Fruit fly (Drosophila melanogaster) Kc167 (cell line): Measurements from ENCODE around the gene CG43060.
"Not testable (repeated sequence)": the region's sequence is repeated elsewhere in the genome, so short reads cannot be mapped to it uniquely, and the experiment has no call there.

Experiments used
- Myc ChIP-seq: fragments of >200 bp; optimal IDR thresholded peaks from 2 replicates; lab custom pipeline; 2017; ENCODE audit warnings: missing external identifiers
- Sin3A ChIP-seq: fragments of >200 bp; optimal IDR thresholded peaks from 2 replicates; lab custom pipeline; 2018; ENCODE audit warnings: missing external identifiers
- h ChIP-seq: fragments of >200 bp; optimal IDR thresholded peaks from 3 replicates; lab custom pipeline; 2018; ENCODE audit warnings: missing external identifiers
- insv ChIP-seq: fragments of >200 bp; optimal IDR thresholded peaks from 3 replicates; lab custom pipeline; 2018; ENCODE audit warnings: missing external identifiers
- psq ChIP-seq: fragments of >200 bp; optimal IDR thresholded peaks from 2 replicates; lab custom pipeline; 2017; ENCODE audit warnings: missing external identifiers
- ttk ChIP-seq: sonication (Bioruptor generic); optimal IDR thresholded peaks from 2 replicates; lab custom pipeline; 2017; ENCODE audit warnings: missing external identifiers

Gene CG43060

DNA sequence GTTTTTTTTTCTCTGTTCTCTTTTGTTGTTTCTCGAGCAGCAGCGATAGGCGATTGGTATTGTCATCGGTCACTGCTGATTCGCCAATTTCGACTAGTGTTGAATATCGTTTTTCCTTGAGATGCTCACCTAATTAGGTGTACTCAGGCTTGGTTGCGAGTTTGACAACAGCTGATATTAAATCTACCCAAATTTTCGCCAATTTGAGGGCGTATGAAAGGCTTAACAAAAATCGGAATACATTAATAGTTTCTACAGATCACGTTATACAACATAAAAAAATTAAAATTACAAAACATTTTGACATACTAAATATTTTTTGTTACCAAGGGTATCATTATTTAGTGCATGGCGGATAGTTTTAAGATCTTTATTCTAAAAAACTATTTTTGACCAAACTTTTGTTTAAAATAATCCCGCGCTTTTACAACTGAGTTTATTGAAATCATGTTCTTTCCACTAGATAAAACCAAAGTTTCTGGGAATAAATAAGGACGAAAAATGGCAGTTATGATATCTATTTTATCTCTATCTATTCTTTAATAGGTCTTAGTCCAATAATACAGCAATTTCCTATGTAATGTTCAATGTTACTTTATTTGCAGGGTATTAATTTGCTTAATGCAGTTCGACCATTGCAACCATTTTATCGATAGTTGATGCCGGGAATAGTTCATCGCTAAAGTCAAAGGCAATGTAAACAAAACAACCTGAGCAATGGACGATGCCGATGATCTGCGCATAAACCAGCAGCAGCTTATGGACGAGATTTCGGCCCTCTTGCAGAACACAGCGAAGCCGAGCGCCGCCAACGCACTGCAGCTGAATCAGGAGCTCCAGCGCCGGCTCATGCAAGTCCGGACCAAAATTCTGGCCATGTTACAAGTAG lies 27.7 kb upstream of the CG43060 start, which contains the start of the genes CG10435 and Pbp95:
CG10435 (minus strand) TSS at position 81 of the 889 bp plus-strand sequence.
Pbp95 (plus strand) TSS at position 671 of the 889 bp plus-strand sequence.
- TF ChIP-seq h (lab: Kevin White, UChicago) = no peak
- no peak for TF ChIP-seq ttk (lab: Kevin White, UChicago)
- no peak for TF ChIP-seq psq
- TF ChIP-seq Myc (lab: Kevin White, UChicago) = no peak
- TF ChIP-seq Sin3A (lab: Kevin White, UChicago) = no peak
- no peak for TF ChIP-seq insv

DNA sequence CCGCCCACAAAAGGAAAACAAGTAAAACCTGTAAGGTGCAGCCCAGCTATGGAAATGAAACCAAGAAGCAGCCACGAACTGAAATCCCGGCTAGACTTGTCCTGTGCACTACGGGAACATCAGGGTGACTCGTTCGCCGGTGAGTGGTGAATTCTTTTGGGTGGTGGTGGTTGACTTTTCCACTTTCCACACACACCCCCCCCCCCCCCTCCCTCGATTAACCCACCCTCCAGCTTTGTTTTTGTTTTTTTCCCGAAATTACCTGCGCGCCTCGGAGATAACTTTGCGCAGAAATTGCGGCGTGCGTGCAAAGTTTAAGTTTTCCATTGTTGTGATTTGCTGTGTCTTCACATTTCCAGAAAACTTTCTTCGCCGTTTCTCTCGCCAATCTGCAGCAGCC lies 14.5 kb upstream of the CG43060 start:
- TF ChIP-seq h (lab: Kevin White, UChicago) (no peak), Myc (lab: Kevin White, UChicago) (no peak), psq (no peak), ttk (lab: Kevin White, UChicago) (no peak), insv (no peak), Sin3A (lab: Kevin White, UChicago) (no peak)

DNA sequence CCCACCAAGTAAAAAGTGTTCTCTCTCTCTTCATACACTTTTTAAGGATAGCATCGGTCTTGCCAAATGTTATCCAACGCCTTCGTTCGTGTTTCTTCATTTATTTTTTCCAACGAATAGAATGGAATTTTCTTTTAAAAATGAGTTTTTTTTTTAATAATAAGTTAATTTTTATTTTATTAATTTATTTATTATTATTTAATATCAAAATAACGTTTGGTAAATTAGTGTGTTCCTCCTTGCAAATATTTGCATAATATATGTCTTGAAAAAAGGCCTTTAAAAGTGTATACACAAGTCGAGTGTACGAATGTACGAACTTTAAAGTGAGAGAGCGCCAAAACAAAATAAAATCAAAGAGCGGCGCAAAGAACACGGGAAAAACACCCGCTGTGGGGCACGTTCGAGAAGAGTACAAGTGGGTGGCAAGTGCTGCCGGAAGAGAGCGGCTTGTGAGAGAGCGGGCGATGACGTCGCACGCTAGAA lies 13.8 kb upstream of the CG43060 start:
- TF ChIP-seq psq = no peak
- TF ChIP-seq Sin3A (lab: Kevin White, UChicago) = no peak
- no peak for TF ChIP-seq ttk (lab: Kevin White, UChicago)
- no peak for TF ChIP-seq insv
- TF ChIP-seq h (lab: Kevin White, UChicago) = no peak
- no peak for TF ChIP-seq Myc (lab: Kevin White, UChicago)

dm6 chr3R:8029496-8030013 lies 11.5 kb upstream of the CG43060 start, which contains the start of gene ImpE3:
Gene ImpE3, minus strand, starts transcription at chr3R:8029546.
- TF ChIP-seq ttk (lab: Kevin White, UChicago) (no peak), insv (no peak), psq (no peak), Sin3A (lab: Kevin White, UChicago) (no peak), Myc (lab: Kevin White, UChicago) (no peak), h (lab: Kevin White, UChicago) (no peak)

DNA sequence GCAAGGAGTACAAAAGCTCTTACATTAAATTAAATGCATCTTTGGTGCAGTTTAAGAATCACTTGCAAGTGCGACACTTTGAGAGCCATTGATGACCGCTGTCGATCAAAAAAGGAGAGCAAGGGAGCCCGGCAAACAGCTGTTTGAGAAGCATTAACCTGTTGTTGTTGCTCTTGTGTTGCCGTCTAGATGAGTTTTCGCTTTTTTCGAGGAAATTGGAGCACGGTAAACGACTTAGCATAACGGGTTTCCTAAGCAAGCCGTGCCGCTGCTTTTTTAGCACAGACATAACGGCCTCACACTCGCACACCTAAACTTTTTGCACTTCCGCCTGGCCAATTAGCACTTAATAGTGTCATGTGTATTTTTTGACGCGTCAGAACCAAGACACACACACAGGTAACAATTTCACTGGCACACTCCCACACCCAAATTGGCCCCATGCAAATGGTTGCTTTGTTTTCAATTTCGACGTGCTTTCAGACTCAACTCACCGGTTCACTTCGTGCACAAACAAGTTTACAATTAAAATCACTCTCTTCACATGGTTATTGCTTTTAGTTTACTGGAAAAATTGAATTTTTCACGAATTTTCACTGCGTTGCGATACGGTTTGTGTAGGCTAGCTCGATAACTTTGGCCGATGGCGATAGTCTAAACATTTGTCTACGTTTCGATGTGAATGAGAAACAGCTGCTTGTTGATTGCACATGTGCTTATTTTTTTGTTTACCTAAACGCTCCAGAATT lies 10.7 kb upstream of the CG43060 start, which contains the start of the genes CG10903 and CG2747:
CG10903 (plus strand) TSS at position 261 of the 749 bp plus-strand sequence.
CG2747 (minus strand) TSS at position 640 of the 749 bp plus-strand sequence.
- no peak for TF ChIP-seq ttk (lab: Kevin White, UChicago)
- no peak for TF ChIP-seq Sin3A (lab: Kevin White, UChicago)
- no peak for TF ChIP-seq insv
- no peak for TF ChIP-seq Myc (lab: Kevin White, UChicago)
- TF ChIP-seq psq = no peak
- no peak for TF ChIP-seq h (lab: Kevin White, UChicago)

DNA sequence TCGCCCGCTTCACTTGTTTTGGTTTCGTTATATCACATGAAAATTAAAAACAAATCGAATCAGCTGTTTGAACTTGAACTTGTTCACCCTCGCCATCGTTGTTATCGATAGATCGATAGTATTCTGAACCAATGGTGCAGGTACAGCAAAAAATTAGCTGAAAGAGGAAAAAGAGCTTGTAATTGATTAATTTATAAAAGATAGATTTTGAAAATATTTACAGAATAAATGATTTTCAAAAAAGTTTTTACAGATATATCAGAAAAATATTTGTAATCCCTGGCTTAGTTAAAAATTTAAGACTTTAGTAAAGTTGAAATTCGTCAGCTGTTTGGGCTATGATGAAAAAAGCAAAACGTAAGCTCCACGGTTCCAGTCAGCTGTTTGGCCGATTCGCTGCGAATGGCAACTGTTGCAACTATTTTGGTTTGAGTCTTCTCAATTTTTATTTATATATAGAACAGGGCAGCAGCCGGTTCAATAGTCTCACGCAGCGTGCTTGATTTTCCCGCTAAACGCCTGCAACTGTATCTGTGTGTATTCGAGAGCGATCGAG lies 8.0 kb upstream of the CG43060 start, which contains the start of the genes CG11035 and unc-45:
CG11035 (minus strand) TSS at position 87 of the 556 bp plus-strand sequence.
unc-45 (plus strand) TSS at position 379 of the 556 bp plus-strand sequence.
- TF ChIP-seq Sin3A (lab: Kevin White, UChicago) = no peak
- TF ChIP-seq insv = no peak
- TF ChIP-seq Myc (lab: Kevin White, UChicago) = no peak
- TF ChIP-seq ttk (lab: Kevin White, UChicago) = no peak

DNA sequence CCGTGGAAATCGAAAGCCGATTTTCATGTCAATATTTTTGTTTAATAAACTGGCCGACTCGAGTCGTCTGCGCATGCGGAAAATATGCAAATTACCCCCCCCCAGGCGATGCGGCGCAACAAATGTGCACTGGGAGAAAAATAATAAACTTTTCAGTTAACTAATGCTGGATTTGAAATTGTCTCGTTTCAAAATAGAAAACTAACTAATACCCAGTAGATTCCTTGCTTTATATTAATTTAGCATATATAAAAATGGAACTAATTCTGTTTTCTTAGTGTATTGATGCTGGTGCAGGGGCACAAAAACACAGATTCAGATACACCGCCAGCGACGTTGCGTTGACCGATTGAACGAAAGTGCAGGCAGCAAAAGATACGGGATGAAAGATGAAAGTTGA lies 3.1 kb upstream of the CG43060 start:
- TF ChIP-seq Sin3A (lab: Kevin White, UChicago) (no peak), Myc (lab: Kevin White, UChicago) (no peak), psq (no peak), ttk (lab: Kevin White, UChicago) (no peak), insv (no peak), h (lab: Kevin White, UChicago) (no peak)

dm6 chr3R:8038927-8039326 lies 2.1 kb upstream of the CG43060 start:
- no peak for TF ChIP-seq ttk (lab: Kevin White, UChicago)
- TF ChIP-seq Myc (lab: Kevin White, UChicago) = no peak
- TF ChIP-seq h (lab: Kevin White, UChicago) = no peak
- TF ChIP-seq psq = no peak
- TF ChIP-seq Sin3A (lab: Kevin White, UChicago) = no peak
- TF ChIP-seq insv = no peak

DNA sequence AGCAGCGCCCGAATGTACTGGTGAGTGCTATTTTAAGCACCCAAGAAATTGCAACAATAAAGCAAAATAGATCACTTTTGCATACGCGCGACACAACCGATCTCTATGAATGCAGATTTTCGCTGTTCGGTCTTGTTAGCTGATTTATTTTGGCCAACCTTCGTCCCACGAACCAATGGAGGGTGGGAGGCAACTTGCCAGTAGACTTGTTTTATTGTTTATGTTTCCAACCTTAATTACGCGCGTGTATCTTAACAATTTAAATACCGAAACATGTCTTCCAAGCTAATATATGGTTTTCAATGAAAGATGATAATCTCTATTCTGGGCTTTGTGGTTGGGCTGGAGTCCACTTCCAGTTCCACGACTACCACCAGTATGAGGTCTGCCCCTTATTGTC lies 7.8 kb downstream of the CG43060 start, which contains the start of gene CG43618:
CG43618 (plus strand) TSS at position 301 of the 400 bp plus-strand sequence.
- TF ChIP-seq h (lab: Kevin White, UChicago); Myc (lab: Kevin White, UChicago); psq: not testable (repeated sequence)

- TF ChIP-seq Sin3A (lab: Kevin White, UChicago); h (lab: Kevin White, UChicago); psq: not testable (repeated sequence)
Measured at dm6 chr3R:8049373-8049772, 8.3 kb downstream of the CG43060 start, which contains the start of gene CG43061. Gene CG43061, plus strand, starts transcription at chr3R:8049673.

- TF ChIP-seq ttk (lab: Kevin White, UChicago) (no peak), Myc (lab: Kevin White, UChicago) (no peak), Sin3A (lab: Kevin White, UChicago) (no peak), insv (no peak), psq (no peak)
Measured at dm6 chr3R:8058984-8059383, 18.0 kb downstream of the CG43060 start, which contains the start of gene mAChR-B. Gene mAChR-B, plus strand, starts transcription at chr3R:8059284.
